Worm (Caenorhabditis elegans) whole organism, L1 larva: Measurements from ENCODE around the gene glb-13.

Experiments used
- C16A3.4 ChIP-seq: fragments of 150-350 bp; optimal IDR thresholded peaks from 2 replicates; lab custom pipeline; 2014; ENCODE audit warnings: missing biosample characterization, missing genetic modification characterization
- alr-1 ChIP-seq: fragments of 200-800 bp; sonication (Bioruptor generic); optimal IDR thresholded peaks from 2 replicates; lab custom pipeline; 2018; ENCODE audit warnings: borderline replicate concordance, mild to moderate bottlenecking, missing genetic modification characterization, missing compliant biosample characterization
- aly-2 ChIP-seq: fragments of 150-350 bp; optimal IDR thresholded peaks from 2 replicates; lab custom pipeline; 2014; ENCODE audit warnings: missing biosample characterization, missing genetic modification characterization
- blmp-1 ChIP-seq: fragments of 150-350 bp; optimal IDR thresholded peaks from 2 replicates; lab custom pipeline; 2014; ENCODE audit warnings: missing biosample characterization, missing genetic modification characterization
- ceh-63 ChIP-seq: fragments of 200-800 bp; sonication (Bioruptor generic); optimal IDR thresholded peaks from 2 replicates; lab custom pipeline; 2018; ENCODE audit warnings: mild to moderate bottlenecking, missing genetic modification characterization, missing compliant biosample characterization
- ceh-90 ChIP-seq: sonication (generic microtip); optimal IDR thresholded peaks from 2 replicates; lab custom pipeline; 2016; ENCODE audit warnings: missing genetic modification characterization, missing compliant biosample characterization
- dpl-1 ChIP-seq, 3 experiments: fragments of 150-350 bp in 2 of 3; sonication (generic microtip) in 1 of 3; optimal IDR thresholded peaks; 2 replicates each; lab custom pipeline; 2014 to 2017; ENCODE audit warnings: missing biosample characterization in 3 of 3, missing genetic modification characterization in 3 of 3, missing genetic modification reagents in 3 of 3
- efl-1 ChIP-seq, 4 experiments: fragments of 150-350 bp; optimal IDR thresholded peaks in 3 of 4; peaks in 1 of 4; 1 replicate in 1 of 4; 2 replicates in 3 of 4; lab custom pipeline; 2014; ENCODE audit warnings: missing biosample characterization in 2 of 4, missing genetic modification characterization in 2 of 4, missing genetic modification reagents in 2 of 4
- efl-3 ChIP-seq: fragments of 200-800 bp; sonication (Bioruptor generic); optimal IDR thresholded peaks from 2 replicates; lab custom pipeline; 2018; ENCODE audit warnings: mild to moderate bottlenecking, missing genetic modification characterization, missing compliant biosample characterization
- egl-27 ChIP-seq, 2 experiments: fragments of 150-350 bp in 1 of 2; sonication (generic microtip); optimal IDR thresholded peaks; 3 replicates each; lab custom pipeline; 2017 to 2018; ENCODE audit warnings: missing biosample characterization in 2 of 2, missing genetic modification characterization in 2 of 2, missing genetic modification reagents in 2 of 2
- elt-3 ChIP-seq, 6 experiments: fragments of 150-350 bp in 1 of 6; sonication (generic microtip); optimal IDR thresholded peaks; 2 replicates each; lab custom pipeline; 2017 to 2018; ENCODE audit warnings: missing biosample characterization in 6 of 6, missing genetic modification characterization in 6 of 6, inconsistent platforms in 1 of 6
- fkh-8 ChIP-seq: sonication (generic microtip); optimal IDR thresholded peaks from 2 replicates; lab custom pipeline; 2016; ENCODE audit warnings: mild to moderate bottlenecking, missing genetic modification characterization, missing compliant biosample characterization
- jun-1 ChIP-seq: fragments of 150-350 bp; optimal IDR thresholded peaks from 2 replicates; lab custom pipeline; 2014; ENCODE audit warnings: missing biosample characterization, missing genetic modification reagents, missing genetic modification characterization
- lin-35 ChIP-seq, 2 experiments: fragments of 150-350 bp; optimal IDR thresholded peaks; 2 replicates each; lab custom pipeline; 2014; ENCODE audit warnings: missing biosample characterization in 2 of 2, missing genetic modification characterization in 2 of 2, missing genetic modification reagents in 2 of 2
- lsy-2 ChIP-seq, 2 experiments: fragments of 150-350 bp; optimal IDR thresholded peaks; 2 replicates each; lab custom pipeline; 2014; ENCODE audit warnings: missing biosample characterization in 2 of 2, missing genetic modification characterization in 2 of 2
- mab-9 ChIP-seq: fragments of 200-800 bp; sonication (Bioruptor generic); IDR thresholded peaks from 2 replicates; pipeline ENCODE4 v1.3.6; 2022; ENCODE audit warnings: missing genetic modification reagents, missing genetic modification characterization, missing compliant biosample characterization
- mdl-1 ChIP-seq, 2 experiments: fragments of 150-350 bp; optimal IDR thresholded peaks; 2 replicates each; lab custom pipeline; 2014 to 2017; ENCODE audit warnings: missing biosample characterization in 2 of 2, missing genetic modification characterization in 2 of 2, inconsistent platforms in 1 of 2
- nhr-12 ChIP-seq: sonication (generic microtip); optimal IDR thresholded peaks from 2 replicates; lab custom pipeline; 2017; ENCODE audit warnings: missing biosample characterization, missing genetic modification characterization
- nhr-19 ChIP-seq: fragments of 200-800 bp; sonication (Bioruptor generic); conservative IDR thresholded peaks from 2 replicates; pipeline ENCODE4 v1.3.6; 2022; ENCODE audit warnings: missing genetic modification characterization, missing compliant biosample characterization
- nhr-20 ChIP-seq: sonication (generic microtip); optimal IDR thresholded peaks from 2 replicates; lab custom pipeline; 2016; ENCODE audit warnings: mild to moderate bottlenecking, missing genetic modification characterization, missing compliant biosample characterization
- nhr-47 ChIP-seq: sonication (generic microtip); optimal IDR thresholded peaks from 2 replicates; lab custom pipeline; 2016; ENCODE audit warnings: mild to moderate bottlenecking, missing genetic modification characterization, moderate library complexity, missing compliant biosample characterization
- nhr-71 ChIP-seq: sonication (generic microtip); optimal IDR thresholded peaks from 2 replicates; lab custom pipeline; 2016; ENCODE audit warnings: mild to moderate bottlenecking, missing genetic modification characterization, moderate library complexity, missing compliant biosample characterization
- nhr-76 ChIP-seq: sonication (generic microtip); optimal IDR thresholded peaks from 2 replicates; lab custom pipeline; 2017; ENCODE audit warnings: missing biosample characterization, missing genetic modification characterization
- nhr-84 ChIP-seq: sonication (generic microtip); optimal IDR thresholded peaks from 2 replicates; lab custom pipeline; 2017; ENCODE audit warnings: missing biosample characterization, missing genetic modification characterization
- nhr-85 ChIP-seq: sonication (generic microtip); peaks from one replicate; lab custom pipeline; 2016; ENCODE audit warnings: missing genetic modification characterization, inconsistent platforms, missing compliant biosample characterization
- pag-3 ChIP-seq: sonication (generic microtip); optimal IDR thresholded peaks from 2 replicates; lab custom pipeline; 2017; ENCODE audit warnings: missing genetic modification characterization, mild to moderate bottlenecking, missing compliant biosample characterization, antibody characterized with exemption, borderline replicate concordance; ENCODE audit not compliant: insufficient read depth
- skn-1 ChIP-seq: fragments of 150-350 bp; optimal IDR thresholded peaks from 2 replicates; lab custom pipeline; 2014; ENCODE audit warnings: missing biosample characterization, missing genetic modification characterization
- sox-4 ChIP-seq: sonication (generic microtip); optimal IDR thresholded peaks from 2 replicates; lab custom pipeline; 2016; ENCODE audit warnings: missing genetic modification characterization, missing compliant biosample characterization
- sup-37 ChIP-seq: fragments of 200-800 bp; sonication (Bioruptor generic); optimal IDR thresholded peaks from 2 replicates; lab custom pipeline; 2018; ENCODE audit warnings: mild to moderate bottlenecking, missing genetic modification characterization, missing compliant biosample characterization
- tbx-2 ChIP-seq: sonication (generic microtip); optimal IDR thresholded peaks from 2 replicates; lab custom pipeline; 2016; ENCODE audit warnings: missing genetic modification characterization, missing compliant biosample characterization
- unc-86 ChIP-seq: sonication (generic microtip); optimal IDR thresholded peaks from 2 replicates; lab custom pipeline; 2016; ENCODE audit warnings: missing genetic modification characterization, missing compliant biosample characterization
- unc-98 ChIP-seq: fragments of 200-800 bp; sonication (Bioruptor generic); IDR thresholded peaks from 2 replicates; pipeline ENCODE4 v1.3.6; 2022; ENCODE audit warnings: missing genetic modification characterization, missing compliant biosample characterization
- vab-15 ChIP-seq: sonication (generic microtip); optimal IDR thresholded peaks from 2 replicates; lab custom pipeline; 2017; ENCODE audit warnings: missing genotype, mild to moderate bottlenecking, missing genetic modification characterization, missing compliant biosample characterization
- zag-1 ChIP-seq: fragments of 150-350 bp; optimal IDR thresholded peaks from 2 replicates; lab custom pipeline; 2014; ENCODE audit warnings: missing biosample characterization, missing genetic modification characterization
- ztf-11 ChIP-seq, 2 experiments: sonication (generic microtip); optimal IDR thresholded peaks; 2 replicates each; lab custom pipeline; 2016 to 2017; ENCODE audit warnings: missing genetic modification characterization in 2 of 2, missing biosample characterization in 1 of 2, missing compliant biosample characterization in 1 of 2
- ztf-4 ChIP-seq: fragments of 150-350 bp; optimal IDR thresholded peaks from 2 replicates; lab custom pipeline; 2014; ENCODE audit warnings: missing biosample characterization, missing genetic modification characterization

The glb-13 gene

DNA sequence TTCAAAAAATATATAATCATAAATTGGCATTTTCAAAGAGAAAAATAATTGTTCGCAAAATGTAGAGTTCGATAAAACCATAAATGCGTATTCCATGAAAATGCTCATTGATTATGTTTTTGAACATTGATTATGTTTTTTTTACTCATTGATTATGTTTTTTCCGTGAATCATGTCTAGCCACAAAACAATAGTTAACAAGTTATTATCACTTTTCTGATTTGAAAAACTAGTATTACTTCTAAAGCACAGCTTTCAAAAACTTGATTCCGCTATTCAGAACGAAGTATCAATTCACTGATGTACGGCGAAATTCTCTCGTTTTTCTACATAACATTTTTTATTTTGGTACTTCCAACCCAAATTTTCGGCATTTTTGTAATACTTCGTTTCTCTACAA lies 42.4 kb downstream of the glb-13 start, which contains the start of gene srd-48:
TSS of gene srd-48 (plus strand) at position 301 of the 400 bp plus-strand sequence.
- TF ChIP-seq blmp-1 = no peak
- no peak for TF ChIP-seq dpl-1 (GFP tag; optimal IDR thresholded peaks at IDR 0.05; lab: Kevin White, UChicago)
- no peak for TF ChIP-seq ztf-11 (tag; optimal IDR thresholded peaks at IDR 0.05; lab: Kevin White, UChicago)
- TF ChIP-seq zag-1 (tag; lab: Kevin White, UChicago) = no peak
- TF ChIP-seq nhr-84 = no peak
- TF ChIP-seq jun-1 (tag; lab: Kevin White, UChicago) = no peak
- no peak for TF ChIP-seq C16A3.4
- TF ChIP-seq lin-35 (GFP tag; optimal IDR thresholded peaks at IDR 0.05; lab: Kevin White, UChicago) = no peak
- TF ChIP-seq lsy-2 (tag; optimal IDR thresholded peaks at IDR 0.05; lab: Kevin White, UChicago) = no peak
- no peak for TF ChIP-seq ceh-63 (GFP tag; lab: Kevin White, UChicago)

DNA sequence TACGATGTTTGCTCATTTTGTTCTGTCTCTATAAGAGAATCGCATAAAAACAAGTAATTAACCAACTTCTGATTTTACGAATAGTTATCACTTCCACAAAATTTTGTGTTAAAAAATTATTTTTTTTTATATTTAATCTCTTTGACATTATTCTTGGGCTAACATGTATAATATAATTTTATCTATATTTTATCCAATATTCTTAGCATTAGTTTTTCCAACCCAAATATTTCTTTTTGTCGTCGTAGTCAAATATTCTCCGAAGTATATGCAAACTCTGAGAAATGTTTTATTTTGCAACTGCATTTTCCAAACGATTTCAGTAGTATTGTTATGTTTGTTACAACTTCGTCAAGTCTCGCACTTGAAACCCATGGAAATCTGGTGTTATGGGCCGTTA lies 44.7 kb downstream of the glb-13 start, which contains the start of gene srd-47:
TSS of gene srd-47 (plus strand) at position 164 of the 400 bp plus-strand sequence.
- TF ChIP-seq efl-1 (optimal IDR thresholded peaks at IDR 0.05; lab: Kevin White, UChicago) (no peak), efl-1 (GFP tag; optimal IDR thresholded peaks at IDR 0.05 in 1 of 2; lab: Kevin White, UChicago) (peak in 1 of 2 experiments; percentile 70), efl-3 (GFP tag; lab: Kevin White, UChicago) (no peak)

DNA sequence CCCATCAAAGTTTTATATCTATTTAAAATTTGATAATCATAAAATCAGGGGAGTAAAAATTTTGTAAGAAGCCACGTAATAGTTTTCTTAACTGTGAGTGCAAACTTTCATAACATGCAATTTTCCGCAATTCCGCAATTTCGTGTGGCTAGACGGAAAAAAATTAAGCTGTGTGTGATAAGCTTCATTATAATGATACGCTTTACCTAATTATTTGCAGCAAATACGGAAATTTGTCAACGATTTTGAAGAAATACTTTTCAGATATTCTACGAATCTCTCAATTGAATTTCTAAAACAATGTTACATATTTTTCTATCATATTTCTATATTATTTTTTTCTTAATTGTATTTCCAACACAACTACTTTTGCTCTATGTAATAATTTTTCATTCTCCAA lies 46.4 kb downstream of the glb-13 start, which contains the start of gene srd-46:
TSS of gene srd-46 (plus strand) at position 301 of the 400 bp plus-strand sequence.
- TF ChIP-seq mdl-1 (tag; optimal IDR thresholded peaks at IDR 0.05; lab: Kevin White, UChicago) = no peak
- TF ChIP-seq blmp-1 = no peak
- no peak for TF ChIP-seq jun-1 (tag; lab: Kevin White, UChicago)
- peak; percentile 18 for TF ChIP-seq nhr-71
- TF ChIP-seq unc-86 (tag; lab: Kevin White, UChicago) = no peak

DNA sequence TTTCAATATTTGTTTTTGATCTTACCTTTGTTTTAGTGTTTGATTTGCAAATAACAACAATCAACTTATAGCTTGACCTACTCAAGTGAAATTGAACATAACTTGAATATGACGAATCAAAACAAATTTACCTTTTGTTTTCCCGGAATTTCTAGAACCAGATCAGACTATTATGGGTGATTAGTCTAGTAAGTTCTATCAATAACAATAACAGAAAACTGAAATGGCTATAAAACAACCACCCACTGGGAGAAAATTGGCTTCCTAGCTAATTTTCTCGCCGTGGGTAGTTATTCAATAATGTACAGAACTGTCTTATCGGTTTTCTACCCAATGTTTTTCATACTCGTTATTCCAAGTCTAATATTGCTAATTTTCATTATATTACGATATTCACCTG lies 49.5 kb downstream of the glb-13 start, which contains the start of gene srd-45:
TSS of gene srd-45 (plus strand) at position 301 of the 400 bp plus-strand sequence.
- TF ChIP-seq alr-1 (tag; lab: Kevin White, UChicago) (no peak), tbx-2 (tag; lab: Kevin White, UChicago) (no peak), unc-98 (no peak), efl-3 (GFP tag; lab: Kevin White, UChicago) (no peak), nhr-20 (tag; lab: Kevin White, UChicago) (no peak), lin-35 (GFP tag; optimal IDR thresholded peaks at IDR 0.05; lab: Kevin White, UChicago) (no peak), mab-9 (GFP tag; lab: Robert Waterston, UW) (no peak), pag-3 (tag; lab: Kevin White, UChicago) (no peak), vab-15 (tag; lab: Kevin White, UChicago) (no peak), ztf-4 (no peak), nhr-19 (GFP tag; lab: Robert Waterston, UW) (no peak), egl-27 (tag; optimal IDR thresholded peaks at IDR 0.05; lab: Kevin White, UChicago) (no peak), fkh-8 (no peak), ceh-63 (GFP tag; lab: Kevin White, UChicago) (no peak), nhr-47 (no peak), sup-37 (GFP tag; lab: Kevin White, UChicago) (no peak), nhr-12 (tag; lab: Kevin White, UChicago) (no peak)
- TF ChIP-seq, all 84 proteins: peak for 0

DNA sequence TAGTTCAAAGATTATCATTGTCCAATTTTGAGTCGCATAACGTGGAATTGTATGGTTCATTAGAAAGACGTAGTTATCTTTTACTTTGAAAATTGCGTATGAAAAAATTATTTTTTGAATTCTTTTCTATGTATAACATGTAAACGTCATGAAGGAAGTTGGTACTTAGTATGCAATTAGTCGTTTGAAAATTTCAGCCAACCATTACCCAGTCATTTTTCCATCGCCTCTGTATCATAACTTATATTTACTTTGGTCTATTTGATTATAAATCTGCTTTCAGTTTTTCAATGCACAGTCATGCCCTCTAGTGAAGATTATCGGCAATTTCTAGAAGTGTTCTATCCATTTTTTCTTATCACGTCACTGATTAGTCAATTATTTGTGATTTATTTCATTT lies 51.8 kb downstream of the glb-13 start, which contains the start of gene srd-41:
TSS of gene srd-41 (plus strand) at position 301 of the 400 bp plus-strand sequence.
- TF ChIP-seq skn-1 (tag; lab: Kevin White, UChicago) (no peak), nhr-76 (tag; lab: Kevin White, UChicago) (no peak), sox-4 (tag; lab: Kevin White, UChicago) (no peak), nhr-85 (no peak), ceh-90 (tag; lab: Kevin White, UChicago) (no peak), elt-3 (tag; optimal IDR thresholded peaks at IDR 0.05; lab: Kevin White, UChicago) (no peak), lin-35 (GFP tag; optimal IDR thresholded peaks at IDR 0.05; lab: Kevin White, UChicago) (no peak), aly-2 (tag; lab: Kevin White, UChicago) (no peak)
